Fruit fly (Drosophila melanogaster) whole organism, prepupa: ENCODE measurements around the gene CG18662.

ENCODE experiments used
- Blimp-1 ChIP-seq: fragments of 200-800 bp; sonication (Bioruptor generic); optimal IDR thresholded peaks from 3 replicates; lab custom pipeline; 2017; ENCODE audit warnings: missing biosample characterization, missing genetic modification characterization, mild to moderate bottlenecking, moderate library complexity, missing genetic modification reagents
- CG10631 ChIP-seq: fragments of 200-800 bp; sonication (Bioruptor generic); optimal IDR thresholded peaks from 2 replicates; lab custom pipeline; 2016; ENCODE audit warnings: missing biosample characterization, missing genetic modification characterization
- CG10669 ChIP-seq: fragments of 200-800 bp; sonication (Bioruptor generic); optimal IDR thresholded peaks from 3 replicates; lab custom pipeline; 2018; ENCODE audit warnings: missing biosample characterization, mild to moderate bottlenecking, missing genetic modification characterization, moderate library complexity
- CG11294 ChIP-seq: fragments of 200-800 bp; sonication (Bioruptor generic); IDR thresholded peaks from 2 replicates; pipeline ENCODE4 v1.3.6; 2022; ENCODE audit warnings: missing biosample characterization, missing genetic modification characterization
- CG11762 ChIP-seq: fragments of 200-800 bp; sonication (Bioruptor generic); optimal IDR thresholded peaks from 3 replicates; lab custom pipeline; 2016; ENCODE audit warnings: missing biosample characterization, missing genetic modification characterization; ENCODE audit not compliant: insufficient read depth
- CG15336 ChIP-seq: fragments of 200-800 bp; sonication (Bioruptor generic); IDR thresholded peaks from 2 replicates; pipeline ENCODE4 v1.3.6; 2022; ENCODE audit warnings: missing biosample characterization, missing genetic modification characterization
- CG16779 ChIP-seq: fragments of 200-800 bp; sonication (Bioruptor generic); optimal IDR thresholded peaks from 3 replicates; lab custom pipeline; 2017; ENCODE audit warnings: missing biosample characterization, mild to moderate bottlenecking, missing genetic modification characterization
- CG3032 ChIP-seq: fragments of 200-800 bp; optimal IDR thresholded peaks from 2 replicates; lab custom pipeline; 2019; ENCODE audit warnings: missing biosample characterization, mild to moderate bottlenecking, missing genetic modification characterization, moderate library complexity
- CG32006 ChIP-seq: fragments of 200-800 bp; sonication (Bioruptor generic); optimal IDR thresholded peaks from 3 replicates; lab custom pipeline; 2017; ENCODE audit warnings: missing biosample characterization, mild to moderate bottlenecking, missing genetic modification characterization
- CG34406 ChIP-seq: fragments of 200-800 bp; sonication (Bioruptor generic); optimal IDR thresholded peaks from 3 replicates; lab custom pipeline; 2016; ENCODE audit warnings: missing biosample characterization, missing genetic modification characterization
- CG3919 ChIP-seq: fragments of 200-800 bp; sonication (Bioruptor generic); optimal IDR thresholded peaks from 3 replicates; lab custom pipeline; 2016; ENCODE audit warnings: missing biosample characterization, missing genetic modification characterization
- CG6163 ChIP-seq: fragments of 200-800 bp; sonication (Bioruptor generic); IDR thresholded peaks from 3 replicates; pipeline ENCODE4 v1.3.6; 2022; ENCODE audit warnings: missing biosample characterization, missing genetic modification characterization
- CG6276 ChIP-seq: fragments of 200-800 bp; sonication (Bioruptor generic); optimal IDR thresholded peaks from 2 replicates; lab custom pipeline; 2017; ENCODE audit warnings: missing biosample characterization, mild to moderate bottlenecking, missing genetic modification characterization
- CG6854 ChIP-seq: fragments of 200-800 bp; sonication (Bioruptor generic); optimal IDR thresholded peaks from 2 replicates; lab custom pipeline; 2017; ENCODE audit warnings: missing biosample characterization, mild to moderate bottlenecking, missing genetic modification characterization
- CG7368 ChIP-seq: fragments of 200-800 bp; sonication (Bioruptor generic); optimal IDR thresholded peaks from 3 replicates; lab custom pipeline; 2016; ENCODE audit warnings: missing biosample characterization, missing genetic modification characterization
- CG8319 ChIP-seq: fragments of 200-800 bp; sonication (Bioruptor generic); optimal IDR thresholded peaks from 3 replicates; lab custom pipeline; 2016; ENCODE audit warnings: missing biosample characterization, missing genetic modification characterization
- CG8632 ChIP-seq: fragments of 200-800 bp; sonication (Bioruptor generic); optimal IDR thresholded peaks from 3 replicates; lab custom pipeline; 2016; ENCODE audit warnings: missing biosample characterization, missing genetic modification characterization
- CG9139 ChIP-seq: fragments of 200-800 bp; sonication (Bioruptor generic); optimal IDR thresholded peaks from 3 replicates; lab custom pipeline; 2017; ENCODE audit warnings: missing biosample characterization, mild to moderate bottlenecking, missing genetic modification characterization
- Eip75B ChIP-seq: fragments of 200-800 bp; sonication (Bioruptor generic); optimal IDR thresholded peaks from 3 replicates; lab custom pipeline; 2016; ENCODE audit warnings: missing biosample characterization, missing genetic modification characterization
- Eip78C ChIP-seq: fragments of 200-800 bp; sonication (Bioruptor generic); peaks from one replicate; lab custom pipeline; 2016; ENCODE audit warnings: missing biosample characterization, missing genetic modification characterization
- Eip93F ChIP-seq: fragments of 200-800 bp; sonication (Bioruptor generic); optimal IDR thresholded peaks from 2 replicates; lab custom pipeline; 2016; ENCODE audit warnings: missing biosample characterization, mild to moderate bottlenecking, missing genetic modification characterization
- Ets21C ChIP-seq: fragments of 200-800 bp; sonication (Bioruptor generic); optimal IDR thresholded peaks from 3 replicates; lab custom pipeline; 2016; ENCODE audit warnings: missing biosample characterization, missing genetic modification characterization
- Hr38 ChIP-seq: sonication (Bioruptor generic); optimal IDR thresholded peaks from 2 replicates; lab custom pipeline; 2016; ENCODE audit warnings: missing biosample characterization, missing genetic modification characterization
- Hr4 ChIP-seq: fragments of 200-800 bp; sonication (Bioruptor generic); optimal IDR thresholded peaks from 3 replicates; lab custom pipeline; 2016; ENCODE audit warnings: missing biosample characterization, missing genetic modification characterization
- Met ChIP-seq: fragments of 200-800 bp; sonication (Bioruptor generic); optimal IDR thresholded peaks from 3 replicates; lab custom pipeline; 2016; ENCODE audit warnings: missing biosample characterization, missing genetic modification characterization
- OdsH ChIP-seq: fragments of 200-800 bp; sonication (Bioruptor generic); optimal IDR thresholded peaks from 3 replicates; lab custom pipeline; 2016; ENCODE audit warnings: missing biosample characterization, missing genetic modification characterization
- Smox ChIP-seq: fragments of 200-800 bp; sonication (Bioruptor generic); optimal IDR thresholded peaks from 3 replicates; lab custom pipeline; 2016; ENCODE audit warnings: missing biosample characterization, missing genetic modification characterization
- Sox102F ChIP-seq: fragments of 200-800 bp; sonication (Bioruptor generic); optimal IDR thresholded peaks from 2 replicates; lab custom pipeline; 2016; ENCODE audit warnings: missing biosample characterization, mild to moderate bottlenecking, missing genetic modification characterization
- acj6 ChIP-seq: fragments of 200-800 bp; sonication (Bioruptor generic); optimal IDR thresholded peaks from 3 replicates; lab custom pipeline; 2016; ENCODE audit warnings: missing biosample characterization, missing genetic modification characterization
- cyc ChIP-seq: fragments of 200-800 bp; sonication (Bioruptor generic); optimal IDR thresholded peaks from 3 replicates; lab custom pipeline; 2016; ENCODE audit warnings: missing biosample characterization, missing genetic modification characterization
- dac ChIP-seq: fragments of 200-800 bp; sonication (Bioruptor generic); optimal IDR thresholded peaks from 2 replicates; lab custom pipeline; 2017; ENCODE audit warnings: missing biosample characterization, mild to moderate bottlenecking, missing genetic modification characterization
- dsx ChIP-seq: fragments of 200-800 bp; optimal IDR thresholded peaks from 3 replicates; lab custom pipeline; 2019; ENCODE audit warnings: missing biosample characterization, mild to moderate bottlenecking, missing genetic modification characterization, moderate library complexity; ENCODE audit not compliant: poor library complexity, severe bottlenecking
- eg ChIP-seq: fragments of 200-800 bp; sonication (Bioruptor generic); IDR thresholded peaks from 3 replicates; pipeline ENCODE4 v1.3.6; 2022; ENCODE audit warnings: missing biosample characterization, missing genetic modification characterization
- esn ChIP-seq: fragments of 200-800 bp; sonication (Bioruptor generic); optimal IDR thresholded peaks from 2 replicates; lab custom pipeline; 2016; ENCODE audit warnings: missing biosample characterization, mild to moderate bottlenecking, missing genetic modification characterization, moderate library complexity
- fd85E ChIP-seq: fragments of 200-800 bp; sonication (Bioruptor generic); optimal IDR thresholded peaks from 3 replicates; lab custom pipeline; 2016; ENCODE audit warnings: missing biosample characterization, missing genetic modification characterization
- fkh ChIP-seq: fragments of 200-800 bp; sonication (Bioruptor generic); optimal IDR thresholded peaks from 3 replicates; lab custom pipeline; 2017; ENCODE audit warnings: missing biosample characterization, mild to moderate bottlenecking, missing genetic modification characterization, moderate library complexity
- lz ChIP-seq: fragments of 200-800 bp; sonication (Bioruptor generic); optimal IDR thresholded peaks from 3 replicates; lab custom pipeline; 2016; ENCODE audit warnings: missing biosample characterization, missing genetic modification characterization
- net ChIP-seq: fragments of 200-800 bp; sonication (Bioruptor generic); optimal IDR thresholded peaks from 3 replicates; lab custom pipeline; 2016; ENCODE audit warnings: missing biosample characterization, missing genetic modification characterization
- spab ChIP-seq: fragments of 200-800 bp; sonication (Bioruptor generic); optimal IDR thresholded peaks from 2 replicates; lab custom pipeline; 2017; ENCODE audit warnings: missing biosample characterization, mild to moderate bottlenecking, missing genetic modification characterization, missing genetic modification reagents
- topi ChIP-seq: fragments of 200-800 bp; sonication (Bioruptor generic); optimal IDR thresholded peaks from 3 replicates; lab custom pipeline; 2016; ENCODE audit warnings: missing biosample characterization, missing genetic modification characterization

Gene CG18662

DNA sequence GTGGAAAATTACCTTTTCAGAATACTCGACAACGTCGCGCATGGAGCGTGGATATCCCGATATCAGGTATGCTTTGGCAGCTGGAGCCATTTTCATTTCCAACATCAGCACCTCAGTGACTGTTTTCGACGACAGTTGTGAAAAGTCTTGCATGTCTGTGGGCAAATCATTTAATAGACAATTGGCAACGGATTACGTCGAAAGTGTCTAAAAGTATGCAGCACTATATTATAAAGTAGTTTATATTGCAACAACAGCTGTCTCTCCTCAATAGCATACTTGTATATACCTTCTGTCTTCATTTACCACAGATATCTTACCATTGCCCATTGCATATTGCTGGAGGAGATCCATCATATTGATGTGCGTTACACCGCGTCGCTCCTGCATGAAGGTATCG, 7.6 kb upstream of the CG18662 start:
- TF ChIP-seq CG9139 (GFP tag; lab: Kevin White, UChicago) = no peak
- TF ChIP-seq, all 60 proteins: peak for 0

DNA sequence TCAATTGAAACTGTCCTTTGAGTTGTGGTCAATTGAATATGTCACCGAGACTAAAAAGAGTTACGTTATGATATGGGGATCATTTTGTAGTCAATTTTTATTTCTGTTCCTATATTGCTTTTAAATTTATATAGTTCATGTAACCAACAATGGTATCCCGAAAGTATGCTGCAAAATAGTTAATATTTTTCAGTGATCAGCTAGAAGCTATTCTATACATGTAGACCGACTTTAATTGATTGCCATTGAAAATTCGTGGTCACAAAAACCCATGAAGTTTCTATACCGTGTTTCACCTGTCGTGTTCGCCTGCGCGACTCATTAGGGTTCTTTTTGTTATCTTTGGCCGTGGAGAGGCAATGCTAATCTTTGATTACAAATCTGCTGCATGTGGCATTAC, 6.0 kb upstream of the CG18662 start:
- TF ChIP-seq lz (GFP tag; lab: Kevin White, UChicago) (no peak), CG11294 (GFP tag; lab: Robert Waterston, UW) (no peak), CG8319 (GFP tag; lab: Kevin White, UChicago) (no peak), CG3919 (GFP tag; lab: Kevin White, UChicago) (no peak), dsx (GFP tag; lab: Kevin White, UChicago) (no peak), Hr38 (GFP tag; lab: Kevin White, UChicago) (no peak), acj6 (no peak), eg (GFP tag; lab: Robert Waterston, UW) (no peak), CG16779 (tag; lab: Kevin White, UChicago) (no peak), CG6854 (no peak), CG8632 (GFP tag; lab: Kevin White, UChicago) (no peak), Blimp-1 (no peak), CG34406 (GFP tag; lab: Kevin White, UChicago) (no peak)

DNA sequence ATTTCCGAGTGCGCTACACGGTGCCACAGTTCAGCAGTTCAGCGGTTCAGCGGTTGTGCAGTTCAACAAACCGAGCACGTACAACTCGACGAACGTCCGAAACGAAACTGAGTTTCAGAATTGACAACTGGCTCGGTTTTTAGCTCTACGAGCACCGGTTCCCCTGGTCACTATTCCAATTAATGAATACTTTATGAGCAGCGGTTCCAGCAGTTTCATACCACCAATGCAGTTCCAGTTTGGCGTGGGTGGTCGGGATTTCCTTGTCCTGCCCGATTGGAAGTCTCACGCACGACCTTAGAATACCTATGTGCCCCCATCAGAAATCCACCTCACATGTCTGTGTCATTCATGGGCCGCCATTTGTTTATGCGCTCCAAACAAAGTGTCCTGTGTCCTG, 5.1 kb upstream of the CG18662 start, which contains the start of gene CG9541:
Gene CG9541 (minus strand): TSS at position 101 of the 400 bp plus-strand sequence.
- TF ChIP-seq Sox102F (GFP tag; lab: Kevin White, UChicago) = no peak
- TF ChIP-seq CG7368 (GFP tag; lab: Kevin White, UChicago) = no peak
- TF ChIP-seq Eip93F (GFP tag; lab: Kevin White, UChicago) = no peak
- TF ChIP-seq Ets21C (GFP tag; lab: Kevin White, UChicago) = no peak
- TF ChIP-seq topi (GFP tag; lab: Kevin White, UChicago) = no peak
- no peak for TF ChIP-seq spab (GFP tag; lab: Kevin White, UChicago)
- TF ChIP-seq CG6276 (GFP tag; lab: Kevin White, UChicago) = no peak
- no peak for TF ChIP-seq cyc (GFP tag; lab: Kevin White, UChicago)
- TF ChIP-seq Blimp-1 = no peak
- TF ChIP-seq OdsH (GFP tag; lab: Kevin White, UChicago) = no peak
- no peak for TF ChIP-seq dsx (GFP tag; lab: Kevin White, UChicago)
- TF ChIP-seq CG8319 (GFP tag; lab: Kevin White, UChicago) = no peak
- TF ChIP-seq CG8632 (GFP tag; lab: Kevin White, UChicago) = no peak
- no peak for TF ChIP-seq CG6854
- no peak for TF ChIP-seq Smox (GFP tag; lab: Kevin White, UChicago)
- TF ChIP-seq, all 60 proteins: peak for 0

DNA sequence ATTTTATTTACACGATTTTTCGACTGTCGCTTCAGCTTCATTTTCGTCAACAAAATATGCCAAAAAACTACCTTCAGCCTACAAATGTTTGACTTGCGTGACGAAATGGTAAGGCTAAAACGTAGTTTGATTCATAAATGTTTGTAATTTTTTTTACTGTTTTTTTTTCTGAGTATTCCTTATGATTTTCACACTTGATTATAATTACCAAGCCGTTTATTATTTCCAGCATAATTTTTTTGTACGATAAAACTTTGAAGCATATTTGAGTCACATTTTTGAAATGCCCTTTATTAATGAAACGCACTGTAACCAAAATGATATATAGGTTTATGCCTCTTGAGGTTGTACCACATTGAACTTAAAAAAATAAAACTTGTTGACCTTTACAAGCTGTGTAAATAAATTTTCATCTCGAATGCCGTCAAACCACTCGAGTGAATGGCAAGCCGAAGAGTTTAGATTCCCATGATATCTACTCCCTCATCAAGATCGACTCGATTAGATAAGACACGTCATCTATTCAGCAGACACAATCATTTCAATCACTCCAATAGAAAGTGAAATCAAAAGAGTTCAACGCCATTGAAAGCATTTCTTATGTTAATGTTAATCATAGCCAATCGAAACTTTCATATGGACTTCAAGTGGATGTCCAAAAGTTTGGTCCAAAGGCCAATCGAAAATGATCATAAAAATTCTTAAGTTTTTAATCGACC, 2.3 kb downstream of the CG18662 start:
- peak; percentile 47 for TF ChIP-seq fkh
- no peak for TF ChIP-seq CG3032 (tag; lab: Kevin White, UChicago)
- TF ChIP-seq net (GFP tag; lab: Kevin White, UChicago) = no peak
- peak; percentile 15 for TF ChIP-seq Eip78C (GFP tag; lab: Kevin White, UChicago)

DNA sequence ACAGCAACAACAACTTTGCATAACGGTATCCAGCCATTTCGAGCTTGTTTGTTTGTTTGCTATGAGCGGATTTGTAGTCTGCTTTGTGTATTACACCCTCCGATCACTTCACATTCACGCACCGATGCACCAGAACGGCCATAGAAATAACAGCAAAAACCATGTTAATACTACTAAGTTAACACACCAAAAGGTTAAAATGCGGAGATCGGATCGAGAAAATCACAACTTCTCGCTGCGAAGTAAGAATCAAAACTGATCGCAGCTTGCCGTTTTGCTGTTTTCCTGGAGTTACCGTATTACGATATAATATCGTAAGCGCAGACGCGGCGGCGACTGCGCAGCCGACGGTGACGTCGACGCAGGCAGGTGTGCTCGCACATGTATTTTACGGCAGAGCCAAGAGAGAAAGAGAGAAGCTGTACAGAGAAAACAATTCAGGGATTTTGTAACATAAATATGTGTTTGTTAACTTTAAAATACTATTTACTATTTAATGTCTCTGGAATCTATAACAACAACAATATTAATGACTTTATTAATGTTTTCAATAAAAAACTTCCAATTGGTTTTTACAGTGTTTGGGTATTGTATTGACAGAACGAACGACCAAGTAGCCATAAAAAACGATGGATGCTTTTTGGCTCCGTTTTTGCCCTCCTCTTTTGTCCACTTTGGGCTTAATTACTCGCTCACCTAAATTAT, 4.3 kb downstream of the CG18662 start, which contains the start of gene CG13101:
Gene CG13101 (minus strand): TSS at position 259 of the 705 bp plus-strand sequence.
- TF ChIP-seq cyc (GFP tag; lab: Kevin White, UChicago) (peak; percentile 96), CG6163 (peak; percentile 96), Sox102F (GFP tag; lab: Kevin White, UChicago) (peak; percentile 94), OdsH (GFP tag; lab: Kevin White, UChicago) (peak; percentile 96), Met (GFP tag; lab: Kevin White, UChicago) (peak; percentile 96), CG10669 (GFP tag; lab: Kevin White, UChicago) (peak; percentile 90), dsx (GFP tag; lab: Kevin White, UChicago) (peak; percentile 94), Ets21C (GFP tag; lab: Kevin White, UChicago) (peak; percentile 90), esn (GFP tag; lab: Kevin White, UChicago) (peak; percentile 98), Hr38 (GFP tag; lab: Kevin White, UChicago) (no peak), dac (peak; percentile 57), Hr4 (GFP tag; lab: Kevin White, UChicago) (peak; percentile 83), CG3032 (tag; lab: Kevin White, UChicago) (peak; percentile 93), CG32006 (GFP tag; lab: Kevin White, UChicago) (peak; percentile 94), CG10631 (GFP tag; lab: Kevin White, UChicago) (peak; percentile 95), fd85E (GFP tag; lab: Kevin White, UChicago) (peak; percentile 77), CG15336 (GFP tag; lab: Robert Waterston, UW) (peak; percentile 98), Eip75B (GFP tag; lab: Kevin White, UChicago) (peak; percentile 91), CG11762 (peak; percentile 94), CG8319 (GFP tag; lab: Kevin White, UChicago) (peak; percentile 88), eg (GFP tag; lab: Robert Waterston, UW) (peak; percentile 98)
